Fruit fly (Drosophila melanogaster) whole organism, embryonic: Measurements from ENCODE around the gene Acn.

Experiments
- Abd-B ChIP-seq: fragments of 200-800 bp; sonication (Bioruptor generic); optimal IDR thresholded peaks from 2 replicates; lab custom pipeline; 2018; ENCODE audit warnings: missing biosample characterization, mild to moderate bottlenecking, missing genetic modification characterization, moderate library complexity
- Ada2b ChIP-seq: fragments of 200-800 bp; sonication (Bioruptor generic); IDR thresholded peaks from 2 replicates; pipeline ENCODE4 v1.3.6; 2022; ENCODE audit warnings: missing biosample characterization, missing genetic modification characterization
- Atf6 ChIP-seq: fragments of 200-800 bp; sonication (Bioruptor generic); IDR thresholded peaks from 2 replicates; pipeline ENCODE4 v1.3.6; 2022; ENCODE audit warnings: missing biosample characterization, missing genetic modification characterization
- CG10267 ChIP-seq: fragments of 200-800 bp; sonication (Bioruptor generic); optimal IDR thresholded peaks from 2 replicates; lab custom pipeline; 2018; ENCODE audit warnings: missing biosample characterization, mild to moderate bottlenecking, missing genetic modification characterization, moderate library complexity
- CG11398 ChIP-seq: fragments of 200-800 bp; sonication (Bioruptor generic); optimal IDR thresholded peaks from 2 replicates; lab custom pipeline; 2016; ENCODE audit warnings: missing biosample characterization, missing genetic modification characterization
- CG1233 ChIP-seq: fragments of 200-800 bp; sonication (Bioruptor generic); optimal IDR thresholded peaks from 4 replicates; lab custom pipeline; 2018; ENCODE audit warnings: missing biosample characterization, mild to moderate bottlenecking, missing genetic modification characterization
- CG14441 ChIP-seq: fragments of 200-800 bp; sonication (Bioruptor generic); IDR thresholded peaks from 2 replicates; pipeline ENCODE4 v1.3.6; 2022; ENCODE audit warnings: missing biosample characterization, missing genetic modification characterization
- CG16813 ChIP-seq: fragments of 200-800 bp; sonication (Bioruptor generic); IDR thresholded peaks from 3 replicates; pipeline ENCODE4 v1.3.6; 2022; ENCODE audit warnings: missing biosample characterization, missing genetic modification characterization; ENCODE audit not compliant: partially characterized antibody
- CG16815 ChIP-seq: fragments of 200-800 bp; sonication (Bioruptor generic); optimal IDR thresholded peaks from 3 replicates; lab custom pipeline; 2017; ENCODE audit warnings: missing biosample characterization, mild to moderate bottlenecking, missing genetic modification characterization
- CG17328 ChIP-seq: fragments of 200-800 bp; sonication (Bioruptor generic); IDR thresholded peaks from 2 replicates; pipeline ENCODE4 v1.3.6; 2022; ENCODE audit warnings: missing biosample characterization, missing genetic modification characterization
- CG17612 ChIP-seq: fragments of 200-800 bp; sonication (Bioruptor generic); IDR thresholded peaks from 2 replicates; pipeline ENCODE4 v1.3.6; 2022; ENCODE audit warnings: missing biosample characterization, missing genetic modification characterization
- CG3163 ChIP-seq: fragments of 200-800 bp; sonication (Bioruptor generic); optimal IDR thresholded peaks from 3 replicates; lab custom pipeline; 2016; ENCODE audit warnings: missing biosample characterization, missing genetic modification characterization
- CG34376 ChIP-seq: fragments of 200-800 bp; sonication (Bioruptor generic); optimal IDR thresholded peaks from 2 replicates; lab custom pipeline; 2018; ENCODE audit warnings: missing biosample characterization, mild to moderate bottlenecking, missing genetic modification characterization
- CG6689 ChIP-seq: fragments of 200-800 bp; sonication (Bioruptor generic); IDR thresholded peaks from 2 replicates; pipeline ENCODE4 v1.3.6; 2022; ENCODE audit warnings: missing biosample characterization, missing genetic modification characterization
- CG7357 ChIP-seq: fragments of 200-800 bp; sonication (Bioruptor generic); IDR thresholded peaks from 3 replicates; pipeline ENCODE4 v1.3.6; 2022; ENCODE audit warnings: missing biosample characterization, missing genetic modification characterization
- CG7928 ChIP-seq: fragments of 200-800 bp; sonication (Bioruptor generic); optimal IDR thresholded peaks from 2 replicates; lab custom pipeline; 2017; ENCODE audit warnings: missing biosample characterization, mild to moderate bottlenecking, missing genetic modification characterization
- CG8765 ChIP-seq: fragments of 200-800 bp; sonication (Bioruptor generic); IDR thresholded peaks from 2 replicates; pipeline ENCODE4 v1.3.6; 2022; ENCODE audit warnings: missing biosample characterization, missing genetic modification characterization
- CG8944 ChIP-seq: fragments of 200-800 bp; sonication (Bioruptor generic); optimal IDR thresholded peaks from 3 replicates; lab custom pipeline; 2016; ENCODE audit warnings: missing biosample characterization, missing genetic modification characterization
- CG9797 ChIP-seq: fragments of 200-800 bp; sonication (Bioruptor generic); optimal IDR thresholded peaks from 3 replicates; lab custom pipeline; 2018; ENCODE audit warnings: missing biosample characterization, mild to moderate bottlenecking, missing genetic modification characterization
- HLH54F ChIP-seq: fragments of 200-800 bp; sonication (Bioruptor generic); optimal IDR thresholded peaks from 3 replicates; lab custom pipeline; 2016; ENCODE audit warnings: missing biosample characterization, missing genetic modification characterization
- HmgZ ChIP-seq: fragments of 200-800 bp; sonication (Bioruptor generic); optimal IDR thresholded peaks from 2 replicates; lab custom pipeline; 2018; ENCODE audit warnings: missing biosample characterization, mild to moderate bottlenecking, missing genetic modification characterization
- Hmx ChIP-seq: fragments of 200-800 bp; sonication (Bioruptor generic); optimal IDR thresholded peaks from 2 replicates; lab custom pipeline; 2016; ENCODE audit warnings: missing biosample characterization, missing genetic modification characterization
- Hsf ChIP-seq: fragments of 200-800 bp; sonication (Bioruptor generic); optimal IDR thresholded peaks from 3 replicates; lab custom pipeline; 2016; ENCODE audit warnings: missing biosample characterization, missing genetic modification characterization
- Lhr ChIP-seq: fragments of 200-800 bp; sonication (Bioruptor generic); optimal IDR thresholded peaks from 3 replicates; lab custom pipeline; 2017; ENCODE audit warnings: mild to moderate bottlenecking, missing biosample characterization, missing genetic modification reagents, missing genetic modification characterization
- Lim3 ChIP-seq: fragments of 200-800 bp; sonication (Bioruptor generic); IDR thresholded peaks from 2 replicates; pipeline ENCODE4 v1.3.6; 2022; ENCODE audit warnings: missing biosample characterization, missing genetic modification characterization
- Myb ChIP-seq: fragments of 200-800 bp; sonication (Bioruptor generic); optimal IDR thresholded peaks from 2 replicates; lab custom pipeline; 2016; ENCODE audit warnings: missing biosample characterization, missing genetic modification characterization
- Nf-YB ChIP-seq: fragments of 200-800 bp; sonication (Bioruptor generic); optimal IDR thresholded peaks from 3 replicates; lab custom pipeline; 2019; ENCODE audit warnings: missing biosample characterization, mild to moderate bottlenecking, missing genetic modification characterization, moderate library complexity
- Nf-YC ChIP-seq: fragments of 200-800 bp; optimal IDR thresholded peaks from 3 replicates; lab custom pipeline; 2019; ENCODE audit warnings: missing biosample characterization, mild to moderate bottlenecking, missing genetic modification characterization, moderate library complexity
- Rfx ChIP-seq: fragments of 200-800 bp; sonication (Bioruptor generic); IDR thresholded peaks from 2 replicates; pipeline ENCODE4 v1.3.6; 2022; ENCODE audit warnings: missing biosample characterization, missing genetic modification characterization
- cato ChIP-seq: fragments of 200-800 bp; sonication (Bioruptor generic); optimal IDR thresholded peaks from 2 replicates; lab custom pipeline; 2016; ENCODE audit warnings: missing biosample characterization, missing genetic modification characterization, borderline replicate concordance
- caup ChIP-seq: fragments of 200-800 bp; sonication (Bioruptor generic); optimal IDR thresholded peaks from 3 replicates; lab custom pipeline; 2017; ENCODE audit warnings: missing biosample characterization, mild to moderate bottlenecking, missing genetic modification characterization, moderate library complexity; ENCODE audit not compliant: severe bottlenecking
- chm ChIP-seq: fragments of 200-800 bp; sonication (Bioruptor generic); IDR thresholded peaks from 2 replicates; pipeline ENCODE4 v1.3.6; 2022; ENCODE audit warnings: missing biosample characterization, missing genetic modification characterization
- crp ChIP-seq, 2 experiments: fragments of 200-800 bp; sonication (Bioruptor generic); optimal IDR thresholded peaks; 2 replicates in 1 of 2; 3 replicates in 1 of 2; lab custom pipeline; 2017; ENCODE audit warnings: missing biosample characterization in 2 of 2, missing genetic modification characterization in 2 of 2, mild to moderate bottlenecking in 1 of 2, moderate library complexity in 1 of 2
- fd102C ChIP-seq: fragments of 200-800 bp; sonication (Bioruptor generic); optimal IDR thresholded peaks from 2 replicates; lab custom pipeline; 2018; ENCODE audit warnings: missing biosample characterization, mild to moderate bottlenecking, missing genetic modification characterization, moderate library complexity
- gcm2 ChIP-seq: fragments of 200-800 bp; sonication (Bioruptor generic); optimal IDR thresholded peaks from 2 replicates; lab custom pipeline; 2016; ENCODE audit warnings: missing biosample characterization, missing genetic modification characterization
- gro ChIP-seq: fragments of 200-800 bp; sonication (Bioruptor generic); optimal IDR thresholded peaks from 2 replicates; lab custom pipeline; 2016; ENCODE audit warnings: missing biosample characterization, missing genetic modification characterization
- ind ChIP-seq: fragments of 200-800 bp; sonication (Bioruptor generic); optimal IDR thresholded peaks from 3 replicates; lab custom pipeline; 2016; ENCODE audit warnings: missing biosample characterization, missing genetic modification characterization
- kay ChIP-seq: fragments of 200-800 bp; sonication (Bioruptor generic); optimal IDR thresholded peaks from 2 replicates; lab custom pipeline; 2016; ENCODE audit warnings: missing biosample characterization, missing genetic modification characterization
- klu ChIP-seq: fragments of 200-800 bp; sonication (Bioruptor generic); IDR thresholded peaks from 2 replicates; pipeline ENCODE4 v1.3.6; 2022; ENCODE audit warnings: missing biosample characterization, missing genetic modification characterization
- luna ChIP-seq: fragments of 200-800 bp; sonication (Bioruptor generic); optimal IDR thresholded peaks from 2 replicates; lab custom pipeline; 2016; ENCODE audit warnings: missing biosample characterization, missing genetic modification characterization
- ranshi ChIP-seq: fragments of 200-800 bp; sonication (Bioruptor generic); IDR thresholded peaks from 2 replicates; pipeline ENCODE4 v1.3.6; 2022; ENCODE audit warnings: missing biosample characterization, missing genetic modification characterization
- run ChIP-seq: fragments of 200-800 bp; sonication (Bioruptor generic); optimal IDR thresholded peaks from 3 replicates; lab custom pipeline; 2018; ENCODE audit warnings: missing biosample characterization, mild to moderate bottlenecking, missing genetic modification characterization
- salm ChIP-seq: fragments of 200-800 bp; sonication (Bioruptor generic); optimal IDR thresholded peaks from 2 replicates; lab custom pipeline; 2018; ENCODE audit warnings: missing biosample characterization, mild to moderate bottlenecking, missing genetic modification characterization
- sens-2 ChIP-seq: fragments of 200-800 bp; sonication (Bioruptor generic); IDR thresholded peaks from 2 replicates; pipeline ENCODE4 v1.3.6; 2022; ENCODE audit warnings: missing biosample characterization, missing genetic modification characterization
- sna ChIP-seq: fragments of 200-800 bp; sonication (Bioruptor generic); IDR thresholded peaks from 2 replicates; pipeline ENCODE4 v1.3.6; 2022; ENCODE audit warnings: missing biosample characterization, missing genetic modification characterization; ENCODE audit not compliant: partially characterized antibody
- sqz ChIP-seq: fragments of 200-800 bp; sonication (Bioruptor generic); optimal IDR thresholded peaks from 3 replicates; lab custom pipeline; 2018; ENCODE audit warnings: missing biosample characterization, mild to moderate bottlenecking, missing genetic modification characterization
- tap ChIP-seq: fragments of 200-800 bp; optimal IDR thresholded peaks from 3 replicates; lab custom pipeline; 2019; ENCODE audit warnings: missing biosample characterization, mild to moderate bottlenecking, missing genetic modification characterization, moderate library complexity
- tgo ChIP-seq: fragments of 200-800 bp; sonication (Bioruptor generic); IDR thresholded peaks from 3 replicates; pipeline ENCODE4 v1.3.6; 2022; ENCODE audit warnings: missing biosample characterization, missing genetic modification characterization
- usp ChIP-seq: fragments of >200 bp; optimal IDR thresholded peaks from 2 replicates; lab custom pipeline; 2017; ENCODE audit warnings: missing biosample characterization, missing genetic modification characterization
- vnd ChIP-seq: fragments of 200-800 bp; sonication (Bioruptor generic); IDR thresholded peaks from 3 replicates; pipeline ENCODE4 v1.3.6; 2022; ENCODE audit warnings: missing biosample characterization, missing genetic modification characterization; ENCODE audit not compliant: partially characterized antibody
- vvl ChIP-seq: fragments of 200-800 bp; sonication (Bioruptor generic); IDR thresholded peaks from 2 replicates; pipeline ENCODE4 v1.3.6; 2022; ENCODE audit warnings: missing biosample characterization, missing genetic modification characterization

Gene Acn

DNA sequence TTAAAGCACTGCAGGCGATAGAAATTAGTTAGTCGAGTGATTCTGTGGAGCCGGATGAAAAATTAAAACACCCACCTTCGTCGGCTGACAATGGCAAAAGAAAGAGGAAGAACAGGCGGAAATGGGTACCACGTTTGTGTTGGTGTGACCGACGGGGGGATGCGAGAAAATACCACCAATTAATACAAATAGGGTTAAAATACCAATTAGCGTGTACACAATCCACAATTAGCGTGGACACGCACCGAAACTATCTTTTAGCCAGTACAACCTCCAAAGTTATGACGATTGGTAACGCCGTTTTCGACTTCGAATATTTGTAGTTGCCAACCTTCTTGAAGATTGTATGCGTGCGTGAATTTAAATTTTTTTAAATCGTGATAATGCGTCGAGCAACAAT, 36.0 kb upstream of the Acn start, which contains the start of gene RpL30 (continued):
- TF ChIP-seq Rfx (GFP tag; lab: Robert Waterston, UW) (peak; percentile 93), Lim3 (GFP tag; lab: Robert Waterston, UW) (no peak), salm (tag; lab: Kevin White, UChicago) (peak; percentile 92), CG10267 (peak; percentile 92), gcm2 (peak; percentile 87), CG1233 (GFP tag; lab: Kevin White, UChicago) (peak; percentile 93), CG9797 (GFP tag; lab: Kevin White, UChicago) (peak; percentile 100), crp (GFP tag; optimal IDR thresholded peaks at IDR 0.05; lab: Kevin White, UChicago) (peak in 1 of 2 experiments; percentile 70), caup (GFP tag; lab: Kevin White, UChicago) (peak; percentile 98), luna (GFP tag; lab: Kevin White, UChicago) (peak; percentile 93), vvl (peak; percentile 97), Nf-YB (GFP tag; lab: Kevin White, UChicago) (peak; percentile 80), run (tag; lab: Kevin White, UChicago) (peak; percentile 84), chm (GFP tag; lab: Robert Waterston, UW) (peak; percentile 96), fd102C (GFP tag; lab: Kevin White, UChicago) (peak; percentile 89), CG14441 (GFP tag; lab: Robert Waterston, UW) (peak; percentile 64), HLH54F (GFP tag; lab: Kevin White, UChicago) (peak; percentile 88), vnd (GFP tag; lab: Robert Waterston, UW) (no peak), usp (GFP tag; lab: Kevin White, UChicago) (no peak), CG7928 (GFP tag; lab: Kevin White, UChicago) (peak; percentile 75), tgo (GFP tag; lab: Robert Waterston, UW) (peak; percentile 81), CG17612 (GFP tag; lab: Robert Waterston, UW) (peak; percentile 74; the same call in 1 of the 2 replicates), HmgZ (tag; lab: Kevin White, UChicago) (peak; percentile 97), sqz (GFP tag; lab: Kevin White, UChicago) (peak; percentile 87), CG11398 (GFP tag; lab: Kevin White, UChicago) (peak; percentile 94), CG16813 (GFP tag; lab: Robert Waterston, UW) (peak; percentile 54; the same call in 2 of the 3 replicates), Ada2b (GFP tag; lab: Robert Waterston, UW) (peak; percentile 69), CG3163 (peak; percentile 82), CG16815 (GFP tag; lab: Kevin White, UChicago) (peak; percentile 59), Atf6 (GFP tag; lab: Robert Waterston, UW) (peak; percentile 91), CG7357 (GFP tag; lab: Robert Waterston, UW) (peak; percentile 55; the same call in 2 of the 3 replicates), CG17328 (GFP tag; lab: Robert Waterston, UW) (peak; percentile 92), sens-2 (GFP tag; lab: Robert Waterston, UW) (peak; percentile 90), sna (peak; percentile 19; the same call in 1 of the 2 replicates), Hmx (no peak), Nf-YC (tag; lab: Kevin White, UChicago) (peak; percentile 73), CG6689 (GFP tag; lab: Robert Waterston, UW) (peak; percentile 71), klu (no peak; the same call in 1 of the 2 replicates), Myb (GFP tag; lab: Kevin White, UChicago) (peak; percentile 89), Lhr (GFP tag; lab: Kevin White, UChicago) (peak; percentile 99), CG8765 (GFP tag; lab: Robert Waterston, UW) (peak; percentile 70), ind (peak; percentile 62), kay (GFP tag; lab: Kevin White, UChicago) (peak; percentile 59), Hsf (peak; percentile 88), Abd-B (GFP tag; lab: Kevin White, UChicago) (peak; percentile 85), gro (GFP tag; lab: Kevin White, UChicago) (peak; percentile 90), CG8944 (peak; percentile 73), CG34376 (GFP tag; lab: Kevin White, UChicago) (peak; percentile 98), cato (peak; percentile 9), tap (tag; lab: Kevin White, UChicago) (peak; percentile 77), ranshi (GFP tag; lab: Robert Waterston, UW) (peak; percentile 89)
